Worm (Caenorhabditis elegans): ENCODE data around the gene gur-3.

ce11 chrX:10386408-10386807 lies 19.7 kb downstream of the gur-3 start, which contains the start of gene dyf-6:
- TF ChIP-seq nhr-237 (tag; optimal IDR thresholded peaks at IDR 0.05): no peak
- TF ChIP-seq lin-13 (tag; optimal IDR thresholded peaks at IDR 0.05): no peak
- no peak for TF ChIP-seq unc-39 (tag; optimal IDR thresholded peaks at IDR 0.05)
- no peak for TF ChIP-seq nhr-76 (tag; optimal IDR thresholded peaks at IDR 0.05)
- TF ChIP-seq bed-3 (GFP tag; optimal IDR thresholded peaks at IDR 0.05): no peak
- TF ChIP-seq elt-1 (tag; optimal IDR thresholded peaks at IDR 0.05; ENCODE audit: borderline replicate concordance, insufficient read depth): no peak
- TF ChIP-seq flh-1 (GFP tag; optimal IDR thresholded peaks at IDR 0.05): no peak
- no peak for TF ChIP-seq nhr-28 (tag; optimal IDR thresholded peaks at IDR 0.05)
- TF ChIP-seq unc-62 (GFP tag; optimal IDR thresholded peaks at IDR 0.05): no peak
- TF ChIP-seq mep-1 (tag; optimal IDR thresholded peaks at IDR 0.05): no peak
- no peak for TF ChIP-seq ces-1 (GFP tag; optimal IDR thresholded peaks at IDR 0.05)
- TF ChIP-seq pha-4 (tag; optimal IDR thresholded peaks at IDR 0.05): no peak
- TF ChIP-seq lsy-2 (tag; optimal IDR thresholded peaks at IDR 0.05): no peak

Data from whole organism, mixed stage, embryonic.